Worm (Caenorhabditis elegans) whole organism, L2 larva: ENCODE data around the gene cyp-33E3.

Experiments used
- ceh-82 ChIP-seq: fragments of 150-350 bp; optimal IDR thresholded peaks from 2 replicates; lab custom pipeline; 2014; ENCODE audit warnings: missing biosample characterization, missing genetic modification characterization
- lin-13 ChIP-seq: fragments of 150-350 bp; optimal IDR thresholded peaks from 2 replicates; lab custom pipeline; 2014; ENCODE audit warnings: missing biosample characterization, missing genetic modification reagents, missing genetic modification characterization
- mab-5 ChIP-seq: fragments of 150-350 bp; optimal IDR thresholded peaks from 2 replicates; lab custom pipeline; 2014; ENCODE audit warnings: missing biosample characterization, missing genetic modification characterization
- nhr-23 ChIP-seq: fragments of 150-350 bp; optimal IDR thresholded peaks from 2 replicates; lab custom pipeline; 2014; ENCODE audit warnings: missing biosample characterization, missing genetic modification reagents, missing genetic modification characterization
- skn-1 ChIP-seq: sonication (generic microtip); optimal IDR thresholded peaks from 2 replicates; lab custom pipeline; 2017; ENCODE audit warnings: missing biosample characterization, missing genetic modification characterization
- unc-55 ChIP-seq: fragments of 150-350 bp; sonication (generic microtip); optimal IDR thresholded peaks from 3 replicates; lab custom pipeline; 2014; ENCODE audit warnings: missing biosample characterization, missing genetic modification reagents, missing genetic modification characterization
- unc-62 ChIP-seq: fragments of 150-350 bp; optimal IDR thresholded peaks from 2 replicates; lab custom pipeline; 2014; ENCODE audit warnings: missing biosample characterization, missing genetic modification reagents, missing genetic modification characterization

ce11 chrIV:8651835-8652234, 37.0 kb downstream of the cyp-33E3 start, which contains the start of gene C49C8.8:
- no peak for TF ChIP-seq lin-13 (GFP tag; lab: Kevin White, UChicago)
- TF ChIP-seq unc-55 (GFP tag; lab: Kevin White, UChicago) = no peak
- no peak for TF ChIP-seq unc-62 (GFP tag; lab: Kevin White, UChicago)
- TF ChIP-seq mab-5 (tag; lab: Kevin White, UChicago) = no peak
- TF ChIP-seq nhr-23 (tag; lab: Kevin White, UChicago) = no peak
- TF ChIP-seq skn-1 (tag; lab: Kevin White, UChicago) = no peak
- TF ChIP-seq ceh-82 (tag; lab: Kevin White, UChicago) = no peak
